Worm (Caenorhabditis elegans) whole organism, L3 larva: ENCODE results near the gene Y43F8A.2.

ENCODE experiments used
- ZK546.5 ChIP-seq: sonication (generic microtip); optimal IDR thresholded peaks from 2 replicates; lab custom pipeline; 2017; ENCODE audit warnings: missing biosample characterization, missing genetic modification characterization
- aly-2 ChIP-seq: fragments of 150-350 bp; optimal IDR thresholded peaks from 2 replicates; lab custom pipeline; 2014; ENCODE audit warnings: missing biosample characterization, missing genetic modification characterization
- ama-1 ChIP-seq: fragments of 150-350 bp; optimal IDR thresholded peaks from 2 replicates; lab custom pipeline; 2018
- ceh-16 ChIP-seq: sonication (generic microtip); optimal IDR thresholded peaks from 2 replicates; lab custom pipeline; 2017; ENCODE audit warnings: missing biosample characterization, missing genetic modification characterization
- ceh-28 ChIP-seq: fragments of 150-350 bp; optimal IDR thresholded peaks from 2 replicates; lab custom pipeline; 2014; ENCODE audit warnings: missing biosample characterization, missing genetic modification reagents, missing genetic modification characterization
- ceh-82 ChIP-seq: fragments of 150-350 bp; optimal IDR thresholded peaks from 2 replicates; lab custom pipeline; 2014; ENCODE audit warnings: missing biosample characterization, missing genetic modification characterization
- ceh-9 ChIP-seq: sonication (generic microtip); optimal IDR thresholded peaks from 2 replicates; lab custom pipeline; 2018; ENCODE audit warnings: missing biosample characterization, missing genetic modification characterization
- daf-12 ChIP-seq: fragments of 150-350 bp; optimal IDR thresholded peaks from 2 replicates; lab custom pipeline; 2014; ENCODE audit warnings: missing biosample characterization, missing genetic modification reagents, missing genetic modification characterization
- egl-27 ChIP-seq: sonication (generic microtip); optimal IDR thresholded peaks from 4 replicates; lab custom pipeline; 2017; ENCODE audit warnings: missing biosample characterization, missing genetic modification reagents, missing genetic modification characterization
- egl-5 ChIP-seq: fragments of 150-350 bp; optimal IDR thresholded peaks from 2 replicates; lab custom pipeline; 2017; ENCODE audit warnings: missing biosample characterization, missing genetic modification reagents, missing genetic modification characterization, inconsistent platforms
- elt-1 ChIP-seq: fragments of 150-350 bp; optimal IDR thresholded peaks from 2 replicates; lab custom pipeline; 2014; ENCODE audit warnings: missing biosample characterization, missing genetic modification characterization
- elt-2 ChIP-seq: sonication (generic microtip); optimal IDR thresholded peaks from 2 replicates; lab custom pipeline; 2016; ENCODE audit warnings: missing genetic modification reagents, mild to moderate bottlenecking, missing genetic modification characterization, missing compliant biosample characterization
- fkh-10 ChIP-seq: sonication (generic microtip); optimal IDR thresholded peaks from 2 replicates; lab custom pipeline; 2017; ENCODE audit warnings: missing biosample characterization, missing genetic modification reagents, missing genetic modification characterization
- fkh-2 ChIP-seq: fragments of 150-350 bp; optimal IDR thresholded peaks from 2 replicates; lab custom pipeline; 2014; ENCODE audit warnings: missing biosample characterization, missing genetic modification reagents, missing genetic modification characterization
- hmg-11 ChIP-seq: sonication (generic microtip); optimal IDR thresholded peaks from 2 replicates; lab custom pipeline; 2016; ENCODE audit warnings: missing genetic modification characterization, missing compliant biosample characterization
- lin-15B ChIP-seq: fragments of 150-350 bp; optimal IDR thresholded peaks from 2 replicates; lab custom pipeline; 2014; ENCODE audit warnings: missing biosample characterization, missing genetic modification characterization
- lin-39 ChIP-seq: fragments of 150-350 bp; optimal IDR thresholded peaks from 2 replicates; lab custom pipeline; 2018; ENCODE audit warnings: missing biosample characterization, missing genetic modification reagents, missing genetic modification characterization
- mdl-1 ChIP-seq: fragments of 150-350 bp; optimal IDR thresholded peaks from 2 replicates; lab custom pipeline; 2014; ENCODE audit warnings: missing biosample characterization, missing genetic modification characterization
- nfya-1 ChIP-seq: sonication (generic microtip); optimal IDR thresholded peaks from 2 replicates; lab custom pipeline; 2017; ENCODE audit warnings: missing genetic modification characterization, mild to moderate bottlenecking, missing compliant biosample characterization, antibody characterized with exemption, moderate library complexity; ENCODE audit not compliant: insufficient read depth
- nhr-11 ChIP-seq: fragments of 150-350 bp; optimal IDR thresholded peaks from 2 replicates; lab custom pipeline; 2014; ENCODE audit warnings: missing biosample characterization, missing genetic modification characterization
- nhr-12 ChIP-seq: fragments of 150-350 bp; optimal IDR thresholded peaks from 2 replicates; lab custom pipeline; 2014; ENCODE audit warnings: missing biosample characterization, missing genetic modification characterization
- nhr-237 ChIP-seq: fragments of 150-350 bp; optimal IDR thresholded peaks from 2 replicates; lab custom pipeline; 2014; ENCODE audit warnings: missing biosample characterization, missing genetic modification characterization
- nhr-25 ChIP-seq: sonication (generic microtip); optimal IDR thresholded peaks from 2 replicates; lab custom pipeline; 2017; ENCODE audit warnings: missing biosample characterization, missing genetic modification characterization
- nhr-43 ChIP-seq: sonication (generic microtip); optimal IDR thresholded peaks from 2 replicates; lab custom pipeline; 2016; ENCODE audit warnings: mild to moderate bottlenecking, missing genetic modification characterization, missing compliant biosample characterization; ENCODE audit not compliant: poor library complexity, severe bottlenecking
- nhr-67 ChIP-seq: fragments of 150-350 bp; optimal IDR thresholded peaks from 2 replicates; lab custom pipeline; 2014; ENCODE audit warnings: missing biosample characterization, missing genetic modification characterization
- nhr-77 ChIP-seq: fragments of 150-350 bp; optimal IDR thresholded peaks from 2 replicates; lab custom pipeline; 2014; ENCODE audit warnings: missing biosample characterization, missing genetic modification characterization
- pha-4 ChIP-seq: fragments of 150-350 bp; optimal IDR thresholded peaks from 2 replicates; lab custom pipeline; 2014; ENCODE audit warnings: missing biosample characterization, missing genetic modification reagents, missing genetic modification characterization
- pqm-1 ChIP-seq: fragments of 150-350 bp; optimal IDR thresholded peaks from 2 replicates; lab custom pipeline; 2017; ENCODE audit warnings: missing biosample characterization, missing genetic modification characterization, inconsistent platforms
- sea-2 ChIP-seq: fragments of 150-350 bp; sonication (generic microtip); optimal IDR thresholded peaks from 4 replicates; lab custom pipeline; 2014; ENCODE audit warnings: missing biosample characterization, missing genetic modification reagents, missing genetic modification characterization
- snpc-4 ChIP-seq: fragments of 150-350 bp; optimal IDR thresholded peaks from 2 replicates; lab custom pipeline; 2014; ENCODE audit warnings: missing biosample characterization, missing genetic modification characterization
- tbx-2 ChIP-seq: sonication (generic microtip); optimal IDR thresholded peaks from 2 replicates; lab custom pipeline; 2016; ENCODE audit warnings: mild to moderate bottlenecking, missing genetic modification characterization, missing compliant biosample characterization
- unc-39 ChIP-seq: sonication (generic microtip); optimal IDR thresholded peaks from 4 replicates; lab custom pipeline; 2017; ENCODE audit warnings: missing biosample characterization, missing genetic modification characterization
- zag-1 ChIP-seq: fragments of 150-350 bp; optimal IDR thresholded peaks from 2 replicates; lab custom pipeline; 2014; ENCODE audit warnings: missing biosample characterization, missing genetic modification characterization
- ztf-11 ChIP-seq: fragments of 150-350 bp; optimal IDR thresholded peaks from 2 replicates; lab custom pipeline; 2014; ENCODE audit warnings: missing biosample characterization, missing genetic modification characterization
- ztf-4 ChIP-seq: fragments of 150-350 bp; optimal IDR thresholded peaks from 2 replicates; lab custom pipeline; 2014; ENCODE audit warnings: missing biosample characterization, missing genetic modification characterization

Y43F8A.2 gene

DNA sequence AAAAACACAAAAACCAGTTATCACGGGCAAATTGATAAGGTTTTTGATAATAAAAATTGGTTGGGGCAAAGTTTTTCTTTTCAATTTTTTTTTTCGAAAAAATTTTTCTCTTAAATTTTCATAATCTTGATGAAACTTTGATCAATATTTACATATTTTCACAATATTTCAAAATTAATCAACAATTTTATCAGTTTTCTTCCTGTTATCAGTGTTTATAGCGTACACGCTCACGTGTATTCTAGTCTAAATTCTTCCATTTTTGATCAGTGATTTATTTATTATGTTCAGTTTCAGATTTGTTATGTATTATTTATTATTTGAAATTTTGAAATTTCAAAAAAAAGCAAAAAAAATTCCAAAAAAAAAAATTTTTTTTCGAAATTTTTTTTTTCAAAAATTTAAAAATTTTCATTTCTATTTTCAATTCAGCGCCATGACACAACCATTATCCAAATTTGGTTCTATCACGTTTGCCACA lies 5.7 kb downstream of the Y43F8A.2 start, which contains the start of gene nceh-1:
nceh-1 (plus strand) TSS at position 431 of the 481 bp plus-strand sequence.
- TF ChIP-seq fkh-2 (tag; lab: Kevin White, UChicago) (no peak), nhr-12 (tag; lab: Kevin White, UChicago) (no peak), ceh-9 (no peak), tbx-2 (tag; lab: Kevin White, UChicago) (no peak), ztf-4 (tag; lab: Kevin White, UChicago) (no peak), nhr-25 (tag; lab: Kevin White, UChicago) (no peak), ceh-28 (tag; lab: Kevin White, UChicago) (no peak), ZK546.5 (tag; lab: Kevin White, UChicago) (no peak), zag-1 (tag; lab: Kevin White, UChicago) (no peak), nhr-67 (tag; lab: Kevin White, UChicago) (no peak), pha-4 (tag; lab: Kevin White, UChicago) (peak; percentile 85), ztf-11 (tag; lab: Kevin White, UChicago) (no peak), nhr-11 (tag; lab: Kevin White, UChicago) (no peak), nhr-77 (no peak), pqm-1 (tag; lab: Kevin White, UChicago) (peak; percentile 21), snpc-4 (tag; lab: Kevin White, UChicago) (no peak), elt-2 (tag; lab: Kevin White, UChicago) (peak; percentile 85)

ce11 chrV:19380968-19381367 lies 9.6 kb downstream of the Y43F8A.2 start, which contains the start of gene srw-84:
Gene srw-84 (plus strand): TSS chrV:19381268.
- TF ChIP-seq nhr-25 (tag; lab: Kevin White, UChicago) (no peak), lin-39 (tag; lab: Kevin White, UChicago) (no peak), elt-1 (no peak), daf-12 (tag; lab: Kevin White, UChicago) (no peak), nhr-237 (no peak), ztf-11 (tag; lab: Kevin White, UChicago) (no peak), nhr-77 (no peak), egl-27 (tag; lab: Kevin White, UChicago) (no peak), unc-39 (no peak), nhr-12 (tag; lab: Kevin White, UChicago) (no peak), ama-1 (lab: Kevin White, UChicago) (no peak), hmg-11 (tag; lab: Kevin White, UChicago) (no peak), fkh-10 (GFP tag; lab: Kevin White, UChicago) (no peak), egl-5 (tag; lab: Kevin White, UChicago) (no peak), nhr-43 (tag; lab: Kevin White, UChicago) (no peak), elt-2 (tag; lab: Kevin White, UChicago) (no peak), ceh-82 (tag; lab: Kevin White, UChicago) (no peak), sea-2 (GFP tag; lab: Kevin White, UChicago) (no peak), aly-2 (tag; lab: Kevin White, UChicago) (no peak), ceh-16 (tag; lab: Kevin White, UChicago) (no peak)

- TF ChIP-seq nhr-67 (tag; lab: Kevin White, UChicago) = no peak
- no peak for TF ChIP-seq lin-15B (tag; lab: Kevin White, UChicago)
- no peak for TF ChIP-seq ceh-28 (tag; lab: Kevin White, UChicago)
- TF ChIP-seq mdl-1 (tag; lab: Kevin White, UChicago) = no peak
- no peak for TF ChIP-seq pha-4 (tag; lab: Kevin White, UChicago)
- no peak for TF ChIP-seq sea-2 (GFP tag; lab: Kevin White, UChicago)
- no peak for TF ChIP-seq nhr-11 (tag; lab: Kevin White, UChicago)
- TF ChIP-seq fkh-10 (GFP tag; lab: Kevin White, UChicago) = no peak
- no peak for TF ChIP-seq ztf-11 (tag; lab: Kevin White, UChicago)
- TF ChIP-seq egl-5 (tag; lab: Kevin White, UChicago) = no peak
- TF ChIP-seq, all 47 proteins: peak for 0
Observed at ce11 chrV:19390029-19390428, 18.7 kb downstream of the Y43F8A.2 start, which contains the start of gene slcr-46.2. Gene slcr-46.2 (minus strand): TSS chrV:19390129.

- TF ChIP-seq hmg-11 (tag; lab: Kevin White, UChicago) (peak; percentile 55), ceh-16 (tag; lab: Kevin White, UChicago) (no peak), nfya-1 (tag; lab: Kevin White, UChicago) (peak; percentile 33)
Observed at ce11 chrV:19391242-19391641, 19.9 kb downstream of the Y43F8A.2 start.
